Worm (Caenorhabditis elegans): ENCODE results near the gene Y54G9A.9.

Y54G9A.9 gene

DNA sequence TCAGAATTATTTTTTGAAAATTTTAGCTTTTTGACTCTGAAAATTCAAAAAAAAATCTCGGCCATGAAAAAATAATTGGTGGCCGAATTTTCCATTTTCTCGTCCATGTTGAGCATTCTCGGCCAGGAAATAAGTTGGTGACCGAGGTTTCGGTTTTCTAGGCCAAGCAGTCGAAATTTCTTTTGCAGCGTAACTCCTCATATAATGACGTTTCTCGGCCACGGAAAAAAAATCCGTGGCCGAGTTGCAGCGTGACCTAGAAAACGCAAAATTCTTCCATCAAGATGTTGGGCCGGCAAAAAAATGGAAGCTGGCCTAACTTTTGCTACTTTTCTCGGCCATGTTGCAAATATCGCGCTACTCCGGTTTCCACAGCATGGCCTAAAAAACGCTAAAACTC lies 20.6 kb downstream of the Y54G9A.9 start:
- TF ChIP-seq fos-1 (tag; optimal IDR thresholded peaks at IDR 0.05) (no peak), unc-39 (tag; optimal IDR thresholded peaks at IDR 0.05) (no peak), nhr-10 (tag; optimal IDR thresholded peaks at IDR 0.05) (no peak), elt-3 (tag; optimal IDR thresholded peaks at IDR 0.05) (no peak), peb-1 (tag; optimal IDR thresholded peaks at IDR 0.05) (no peak), F13H6.1 (tag; optimal IDR thresholded peaks at IDR 0.05) (no peak), aly-2 (tag; optimal IDR thresholded peaks at IDR 0.05) (no peak), unc-55 (GFP tag; optimal IDR thresholded peaks at IDR 0.05) (no peak), C34F6.9 (tag; optimal IDR thresholded peaks at IDR 0.05) (no peak), sem-4 (tag; optimal IDR thresholded peaks at IDR 0.05) (no peak), ama-1 (optimal IDR thresholded peaks at IDR 0.05) (no peak), elt-1 (tag; optimal IDR thresholded peaks at IDR 0.05) (no peak), lsy-2 (tag; optimal IDR thresholded peaks at IDR 0.05) (no peak), gmeb-1 (tag; optimal IDR thresholded peaks at IDR 0.05) (no peak), nhr-11 (tag; optimal IDR thresholded peaks at IDR 0.05) (no peak), zag-1 (tag; optimal IDR thresholded peaks at IDR 0.05) (no peak), nhr-23 (tag; optimal IDR thresholded peaks at IDR 0.05) (no peak)

DNA sequence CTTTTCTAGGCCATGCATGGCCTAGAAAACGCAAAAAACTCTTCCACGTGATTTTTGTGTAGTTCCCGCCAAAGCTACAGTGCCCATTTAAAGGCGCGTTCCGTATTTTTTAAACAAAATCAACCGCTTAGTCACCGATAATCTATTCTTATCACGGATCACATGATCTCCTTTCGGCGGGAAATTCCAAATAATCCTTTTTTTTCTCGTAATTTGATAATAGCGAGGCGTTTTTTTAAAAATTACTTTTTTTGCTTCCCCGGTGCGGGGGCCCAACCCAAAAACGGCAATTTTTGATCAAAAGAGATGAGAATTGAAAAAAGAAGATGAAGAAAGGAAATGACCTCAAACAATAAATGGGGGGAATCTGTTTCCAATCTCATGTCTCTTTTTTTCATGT lies 21.5 kb downstream of the Y54G9A.9 start:
- TF ChIP-seq gmeb-1 (tag; optimal IDR thresholded peaks at IDR 0.05): peak; percentile 23
- TF ChIP-seq nhr-10 (tag; optimal IDR thresholded peaks at IDR 0.05): no peak

DNA sequence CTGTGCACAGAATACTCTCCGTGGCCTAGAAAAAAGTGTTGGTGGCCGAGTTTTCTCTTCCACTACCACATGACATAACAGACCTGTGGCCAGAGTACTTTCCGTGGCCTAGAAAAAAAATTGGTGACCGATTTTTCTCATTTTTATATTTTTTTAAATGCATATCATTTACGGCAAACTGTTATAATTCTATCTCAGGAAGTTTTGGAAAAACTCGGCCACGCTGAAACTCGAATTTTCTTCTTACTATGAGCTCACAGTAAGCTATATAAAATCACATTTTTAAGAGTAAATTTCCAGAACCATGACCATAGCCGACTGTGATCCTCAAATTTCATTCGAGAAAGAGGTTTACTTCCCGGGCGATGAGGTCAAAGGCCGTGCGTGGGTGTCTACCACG lies 22.5 kb downstream of the Y54G9A.9 start, which contains the start of gene arrd-14:
arrd-14 (plus strand) TSS at position 301 of the 400 bp plus-strand sequence.
- TF ChIP-seq lin-39 (tag; optimal IDR thresholded peaks at IDR 0.05) (no peak), peb-1 (tag; optimal IDR thresholded peaks at IDR 0.05) (no peak), egl-27 (tag; optimal IDR thresholded peaks at IDR 0.05) (no peak), elt-1 (tag; optimal IDR thresholded peaks at IDR 0.05) (no peak)

DNA sequence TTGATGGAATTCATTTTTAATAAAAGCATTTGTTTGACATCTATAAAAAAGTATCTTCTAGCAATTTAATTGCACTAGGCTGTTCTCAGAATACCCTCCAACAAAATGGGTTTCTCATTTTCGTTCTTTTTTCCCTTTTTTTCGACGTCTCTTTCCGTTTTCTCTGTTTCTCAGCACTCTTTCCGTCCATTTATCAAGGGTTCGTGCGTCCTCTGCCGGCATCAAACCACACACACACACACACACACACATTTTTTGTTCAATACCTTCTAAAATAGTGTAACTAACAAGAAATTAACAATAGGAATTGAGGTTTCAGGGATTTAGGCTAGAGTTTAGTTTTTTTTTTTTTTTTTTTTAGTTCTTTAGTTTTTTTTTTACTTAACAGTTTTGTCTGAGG lies 26.7 kb downstream of the Y54G9A.9 start:
- TF ChIP-seq unc-39 (tag; optimal IDR thresholded peaks at IDR 0.05): no peak
- peak; percentile 1 for TF ChIP-seq sma-9 (GFP tag; optimal IDR thresholded peaks at IDR 0.05)
- TF ChIP-seq sma-9 (tag; optimal IDR thresholded peaks at IDR 0.05): no peak
- no peak for TF ChIP-seq nhr-77 (tag; optimal IDR thresholded peaks at IDR 0.05)
- no peak for TF ChIP-seq peb-1 (tag; optimal IDR thresholded peaks at IDR 0.05)
- TF ChIP-seq mab-5 (tag; optimal IDR thresholded peaks at IDR 0.05): no peak
- no peak for TF ChIP-seq lin-13 (GFP tag; optimal IDR thresholded peaks at IDR 0.05)
- TF ChIP-seq lin-11 (tag; optimal IDR thresholded peaks at IDR 0.05): no peak
- TF ChIP-seq egl-27 (tag; optimal IDR thresholded peaks at IDR 0.05): no peak
- no peak for TF ChIP-seq nhr-10 (tag; optimal IDR thresholded peaks at IDR 0.05)
- peak; percentile 46 for TF ChIP-seq C34F6.9 (tag; optimal IDR thresholded peaks at IDR 0.05)
- TF ChIP-seq zag-1 (tag; optimal IDR thresholded peaks at IDR 0.05): peak; percentile 35
- TF ChIP-seq ztf-4 (tag; optimal IDR thresholded peaks at IDR 0.05): no peak
- no peak for TF ChIP-seq snpc-4 (tag; optimal IDR thresholded peaks at IDR 0.05)
- TF ChIP-seq unc-55 (GFP tag; optimal IDR thresholded peaks at IDR 0.05): peak; percentile 35
- TF ChIP-seq ceh-82 (tag; optimal IDR thresholded peaks at IDR 0.05): no peak
- peak; percentile 7 for TF ChIP-seq sem-4 (tag; optimal IDR thresholded peaks at IDR 0.05)
- no peak for TF ChIP-seq crh-2 (tag; optimal IDR thresholded peaks at IDR 0.05)
- no peak for TF ChIP-seq elt-3 (tag; optimal IDR thresholded peaks at IDR 0.05)
- peak in 1 of 2 experiments; percentile 38 for TF ChIP-seq lsy-2 (tag; optimal IDR thresholded peaks at IDR 0.05)
- no peak for TF ChIP-seq blmp-1 (tag; optimal IDR thresholded peaks at IDR 0.05; ENCODE audit: insufficient read depth)
- no peak for TF ChIP-seq fos-1 (tag; optimal IDR thresholded peaks at IDR 0.05)
- peak; percentile 20 for TF ChIP-seq nhr-25 (tag; optimal IDR thresholded peaks at IDR 0.05)
- TF ChIP-seq ama-1 (optimal IDR thresholded peaks at IDR 0.05): no peak
- TF ChIP-seq nhr-11 (tag; optimal IDR thresholded peaks at IDR 0.05): no peak

DNA sequence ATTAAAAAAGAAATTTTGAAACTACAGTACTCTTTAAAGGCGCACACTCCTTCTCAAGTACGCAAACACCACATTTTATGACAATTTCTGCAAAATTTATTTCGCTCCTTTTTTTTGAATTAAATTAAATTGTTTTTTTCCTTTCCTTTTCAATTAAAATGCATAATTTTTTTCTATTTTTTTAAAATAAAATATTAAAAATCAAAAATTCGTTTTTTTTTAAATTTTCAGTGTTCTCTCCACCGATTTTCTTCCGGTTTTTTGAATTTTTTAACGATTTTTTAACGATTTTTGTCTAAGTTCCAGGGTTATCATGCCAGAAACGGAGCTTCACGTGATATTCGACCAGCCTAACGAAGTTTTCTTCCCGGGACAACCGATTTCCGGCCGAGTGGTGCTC lies 28.6 kb downstream of the Y54G9A.9 start, which contains the start of gene arrd-13:
arrd-13 (plus strand) TSS at position 301 of the 400 bp plus-strand sequence.
- TF ChIP-seq lin-39 (tag; optimal IDR thresholded peaks at IDR 0.05) (no peak), skn-1 (tag; optimal IDR thresholded peaks at IDR 0.05) (no peak), sem-4 (tag; optimal IDR thresholded peaks at IDR 0.05) (no peak), nhr-129 (tag; optimal IDR thresholded peaks at IDR 0.05) (no peak), unc-39 (tag; optimal IDR thresholded peaks at IDR 0.05) (no peak), gmeb-1 (tag; optimal IDR thresholded peaks at IDR 0.05) (no peak), sma-9 (GFP tag; optimal IDR thresholded peaks at IDR 0.05) (no peak), sma-9 (tag; optimal IDR thresholded peaks at IDR 0.05) (no peak)

Data from whole organism, L2 larva.